Worm (Caenorhabditis elegans): ENCODE results near the gene Y57G7A.11.

The Y57G7A.11 gene

DNA sequence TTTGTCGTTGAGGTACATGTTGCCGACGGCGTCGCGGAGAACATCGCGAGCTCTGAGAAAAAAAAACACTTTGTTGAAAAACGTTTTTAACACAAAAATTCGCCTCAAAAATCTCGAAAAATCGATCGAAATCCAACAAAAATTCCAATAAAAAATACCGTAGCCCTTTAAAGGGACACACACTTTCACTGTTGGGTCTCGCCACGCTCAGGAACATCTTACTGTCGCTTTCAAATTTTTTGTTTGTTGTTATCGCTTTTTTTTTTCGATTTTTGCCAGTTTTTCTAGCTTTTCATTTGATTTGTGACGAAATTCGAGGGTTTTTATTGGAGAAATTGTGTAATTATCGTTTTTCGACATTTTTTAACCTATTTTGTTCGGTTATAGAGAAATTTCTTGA, 29.9 kb upstream of the Y57G7A.11 start:
- TF ChIP-seq ceh-82 (tag; optimal IDR thresholded peaks at IDR 0.05), result no peak
- no peak for TF ChIP-seq lin-11 (tag; optimal IDR thresholded peaks at IDR 0.05)
- no peak for TF ChIP-seq F13H6.1 (tag; optimal IDR thresholded peaks at IDR 0.05)
- no peak for TF ChIP-seq C34F6.9 (tag; optimal IDR thresholded peaks at IDR 0.05)
- TF ChIP-seq ztf-4 (tag; optimal IDR thresholded peaks at IDR 0.05), result no peak
- no peak for TF ChIP-seq nhr-77 (tag; optimal IDR thresholded peaks at IDR 0.05)
- TF ChIP-seq elt-3 (tag; optimal IDR thresholded peaks at IDR 0.05), result no peak
- TF ChIP-seq snpc-4 (tag; optimal IDR thresholded peaks at IDR 0.05), result no peak
- no peak for TF ChIP-seq skn-1 (tag; optimal IDR thresholded peaks at IDR 0.05)
- no peak for TF ChIP-seq ztf-11 (tag; optimal IDR thresholded peaks at IDR 0.05)
- TF ChIP-seq peb-1 (tag; optimal IDR thresholded peaks at IDR 0.05), result no peak

DNA sequence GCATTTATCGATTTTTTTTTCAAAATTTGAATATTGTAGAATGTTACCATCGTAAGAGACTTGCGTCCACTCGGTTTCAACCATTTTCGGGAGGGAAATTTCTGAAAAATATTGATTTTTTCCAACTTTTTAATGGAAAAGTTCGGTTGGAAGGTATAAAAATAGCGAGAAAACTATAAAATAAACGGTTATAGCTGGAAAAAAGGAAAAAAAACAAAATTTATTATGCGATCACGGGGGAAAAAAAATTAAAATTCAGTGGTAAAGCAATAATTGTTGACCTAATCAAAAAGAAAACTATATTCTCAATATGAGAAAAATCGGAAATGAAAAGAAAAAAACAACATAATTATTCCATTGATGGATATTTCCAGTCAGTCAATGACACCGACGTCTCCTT, 29.4 kb upstream of the Y57G7A.11 start, which contains the start of gene emc-2:
Gene emc-2, minus strand, starts transcription at position 101 of the 400 bp plus-strand sequence.
- TF ChIP-seq ceh-82 (tag; optimal IDR thresholded peaks at IDR 0.05), result no peak
- no peak for TF ChIP-seq nhr-12 (tag; optimal IDR thresholded peaks at IDR 0.05)
- TF ChIP-seq aly-2 (tag; optimal IDR thresholded peaks at IDR 0.05), result no peak
- TF ChIP-seq ama-1 (optimal IDR thresholded peaks at IDR 0.05), result no peak
- TF ChIP-seq F13H6.1 (tag; optimal IDR thresholded peaks at IDR 0.05), result no peak

ce11 chrII:1301554-1301953, 24.9 kb upstream of the Y57G7A.11 start, which contains the start of gene glb-31:
Gene glb-31, minus strand, starts transcription at chrII:1301654.
- TF ChIP-seq ama-1 (optimal IDR thresholded peaks at IDR 0.05) (no peak), fos-1 (tag; optimal IDR thresholded peaks at IDR 0.05) (no peak), R02D3.7 (tag; optimal IDR thresholded peaks at IDR 0.05) (no peak)

- no peak for TF ChIP-seq ceh-16 (tag; optimal IDR thresholded peaks at IDR 0.05)
- TF ChIP-seq nhr-129 (tag; optimal IDR thresholded peaks at IDR 0.05), result no peak
- TF ChIP-seq snpc-4 (tag; optimal IDR thresholded peaks at IDR 0.05), result no peak
- no peak for TF ChIP-seq lsy-2 (tag; optimal IDR thresholded peaks at IDR 0.05)
- TF ChIP-seq egl-27 (tag; optimal IDR thresholded peaks at IDR 0.05), result no peak
- no peak for TF ChIP-seq Y55F3AM.14 (GFP tag; optimal IDR thresholded peaks at IDR 0.05)
- no peak for TF ChIP-seq lin-39 (tag; optimal IDR thresholded peaks at IDR 0.05)
- TF ChIP-seq ZK546.5 (tag; optimal IDR thresholded peaks at IDR 0.05), result no peak
- no peak for TF ChIP-seq elt-1 (tag; optimal IDR thresholded peaks at IDR 0.05)
- TF ChIP-seq sma-3 (GFP tag; optimal IDR thresholded peaks at IDR 0.05), result no peak
- TF ChIP-seq nhr-23 (tag; optimal IDR thresholded peaks at IDR 0.05), result no peak
- TF ChIP-seq nhr-77 (tag; optimal IDR thresholded peaks at IDR 0.05), result no peak
- no peak for TF ChIP-seq ztf-1 (GFP tag; conservative IDR thresholded peaks at IDR 0.05)
- no peak for TF ChIP-seq fos-1 (tag; optimal IDR thresholded peaks at IDR 0.05)
These were observed 21.5 kb upstream of the Y57G7A.11 start, which contains the start of gene Y57G7A.1 for ce11 chrII:1298169-1298568. Gene Y57G7A.1, plus strand, starts transcription at chrII:1298469.

DNA sequence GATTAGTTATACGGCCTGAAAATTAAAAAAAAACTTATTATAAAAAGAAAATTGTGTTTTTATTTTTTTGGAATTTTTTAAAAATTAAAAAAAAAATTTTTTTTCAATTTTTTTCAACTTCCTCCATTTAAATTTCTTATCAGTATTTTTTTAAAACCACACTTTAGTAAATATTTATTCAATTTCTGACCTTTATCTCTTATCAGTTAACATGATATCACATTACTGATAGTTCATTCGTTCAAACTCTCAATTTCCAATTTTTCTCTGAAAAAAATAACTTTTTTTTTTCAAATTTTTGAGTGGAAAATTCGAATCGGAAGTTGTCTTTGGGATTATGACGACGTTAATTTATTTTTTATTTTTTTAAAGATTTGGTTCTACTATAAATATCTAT, 21.0 kb upstream of the Y57G7A.11 start:
- TF ChIP-seq fos-1 (tag; optimal IDR thresholded peaks at IDR 0.05), result peak; percentile 1
- no peak for TF ChIP-seq nhr-23 (tag; optimal IDR thresholded peaks at IDR 0.05)
- no peak for TF ChIP-seq ceh-16 (tag; optimal IDR thresholded peaks at IDR 0.05)

- TF ChIP-seq unc-55 (GFP tag; optimal IDR thresholded peaks at IDR 0.05), result no peak
- peak; percentile 1 for TF ChIP-seq fos-1 (tag; optimal IDR thresholded peaks at IDR 0.05)
These were observed 20.5 kb upstream of the Y57G7A.11 start for ce11 chrII:1297044-1297696.

DNA sequence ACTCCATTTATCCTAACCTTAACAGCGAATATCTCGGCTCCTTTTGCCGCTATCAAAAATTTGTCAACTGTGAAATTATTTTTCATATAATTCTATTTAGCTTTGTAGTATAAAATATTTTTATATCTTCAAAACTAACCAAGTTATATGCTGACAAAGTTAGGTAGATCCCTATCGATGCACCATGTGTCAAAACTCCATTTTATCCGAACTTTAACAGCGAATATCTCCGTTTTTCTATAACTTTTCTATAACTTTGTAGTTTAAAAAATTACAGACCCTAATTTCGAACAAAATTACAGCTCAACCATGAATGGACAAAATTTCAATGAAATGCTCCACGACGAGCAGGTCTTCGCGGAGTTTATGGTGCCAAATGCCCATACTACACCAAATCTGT, 19.1 kb upstream of the Y57G7A.11 start, which contains the start of gene Y57G7A.2:
Gene Y57G7A.2, plus strand, starts transcription at position 301 of the 400 bp plus-strand sequence.
- no peak for TF ChIP-seq snpc-4 (tag; optimal IDR thresholded peaks at IDR 0.05)

DNA sequence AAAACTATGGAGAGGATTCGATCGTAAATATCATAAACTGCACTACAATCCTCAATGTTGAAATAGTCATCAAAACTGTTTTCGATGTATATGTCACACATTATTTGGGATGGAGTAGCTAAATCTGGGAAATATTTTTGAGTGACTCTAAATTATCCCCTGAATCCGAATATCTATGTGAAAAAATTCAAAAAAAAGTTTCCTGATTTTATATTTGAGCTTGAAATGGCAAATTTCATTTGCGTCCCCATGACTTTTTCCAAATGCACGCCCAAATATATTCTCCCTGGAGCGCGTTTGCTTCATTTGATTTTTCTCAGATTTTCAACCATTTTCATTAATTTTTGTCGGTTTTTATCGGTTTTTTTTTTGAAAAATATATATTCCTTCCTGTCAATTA, 16.5 kb upstream of the Y57G7A.11 start, which contains the start of gene srz-64:
Gene srz-64, minus strand, starts transcription at position 101 of the 400 bp plus-strand sequence.
- no peak for TF ChIP-seq ama-1 (optimal IDR thresholded peaks at IDR 0.05)
- no peak for TF ChIP-seq lin-11 (tag; optimal IDR thresholded peaks at IDR 0.05)
- no peak for TF ChIP-seq lsy-2 (tag; optimal IDR thresholded peaks at IDR 0.05)
- TF ChIP-seq nhr-11 (tag; optimal IDR thresholded peaks at IDR 0.05), result no peak
- TF ChIP-seq nhr-10 (tag; optimal IDR thresholded peaks at IDR 0.05), result no peak
- TF ChIP-seq nhr-23 (tag; optimal IDR thresholded peaks at IDR 0.05), result no peak
- no peak for TF ChIP-seq unc-39 (tag; optimal IDR thresholded peaks at IDR 0.05)
- no peak for TF ChIP-seq sma-9 (GFP tag; optimal IDR thresholded peaks at IDR 0.05)
- no peak for TF ChIP-seq sma-9 (tag; optimal IDR thresholded peaks at IDR 0.05)
- no peak for TF ChIP-seq ceh-16 (tag; optimal IDR thresholded peaks at IDR 0.05)
- TF ChIP-seq gmeb-1 (tag; optimal IDR thresholded peaks at IDR 0.05), result no peak
- no peak for TF ChIP-seq mdl-1 (tag; optimal IDR thresholded peaks at IDR 0.05)
- no peak for TF ChIP-seq ztf-11 (tag; optimal IDR thresholded peaks at IDR 0.05)
- no peak for TF ChIP-seq nhr-12 (tag; optimal IDR thresholded peaks at IDR 0.05)
